Fruit fly (Drosophila melanogaster): ENCODE data around the gene bai.

Gene bai

DNA sequence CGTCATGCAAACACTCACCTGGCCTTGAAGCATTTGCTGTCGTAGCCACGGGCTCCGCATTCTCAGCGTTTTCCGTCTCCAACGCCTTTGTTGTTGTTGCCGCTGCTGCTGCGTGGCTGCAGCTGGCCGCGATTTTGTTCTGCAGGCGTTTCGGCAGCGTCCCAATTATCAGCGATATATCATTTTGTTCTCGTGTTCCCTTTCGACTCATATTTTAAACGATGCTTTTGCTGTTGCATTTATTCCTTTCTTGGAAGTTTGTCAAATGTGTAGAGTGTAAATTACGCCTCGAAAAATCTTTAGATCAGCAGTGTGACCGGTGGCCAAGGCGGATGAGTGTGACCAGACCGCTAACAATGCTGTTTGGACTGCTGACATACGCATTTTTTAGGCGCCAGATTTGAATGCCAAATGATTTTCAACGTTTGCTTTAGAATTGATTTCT lies 6.0 kb upstream of the bai start, which contains the start of gene Smg6 (continued):
- TF ChIP-seq zf30C (GFP tag; optimal IDR thresholded peaks at IDR 0.05) (no peak), gsb (GFP tag; IDR thresholded peaks at IDR 0.05) (no peak), Sox100B (GFP tag; optimal IDR thresholded peaks at IDR 0.05) (no peak), CG6689 (GFP tag; IDR thresholded peaks at IDR 0.05) (no peak), Ssrp (tag; optimal IDR thresholded peaks at IDR 0.05) (no peak), CG1647 (GFP tag; optimal IDR thresholded peaks at IDR 0.05) (no peak), NC2α (GFP tag; optimal IDR thresholded peaks at IDR 0.05) (no peak), peb (GFP tag; IDR thresholded peaks at IDR 0.05) (no peak), CG2199 (GFP tag; IDR thresholded peaks at IDR 0.05) (0 out of 3 replicates have a peak, but pooled peaks have one; percentile 34), CG9817 (tag; optimal IDR thresholded peaks at IDR 0.05) (no peak), Usf (GFP tag; optimal IDR thresholded peaks at IDR 0.05) (no peak), HLH3B (GFP tag; IDR thresholded peaks at IDR 0.05) (no peak), D (optimal IDR thresholded peaks at IDR 0.05) (no peak), D (GFP tag; optimal IDR thresholded peaks at IDR 0.05) (no peak), CG34422 (GFP tag; IDR thresholded peaks at IDR 0.05) (no peak; the same call in 2 of the 3 replicates), ems (GFP tag; optimal IDR thresholded peaks at IDR 0.05) (no peak), CG10321 (GFP tag; IDR thresholded peaks at IDR 0.05) (no peak), lbe (GFP tag; optimal IDR thresholded peaks at IDR 0.05) (no peak), gfzf (GFP tag; optimal IDR thresholded peaks at IDR 0.05) (peak; percentile 95), Myb (GFP tag; optimal IDR thresholded peaks at IDR 0.05) (peak; percentile 59), CG2129 (GFP tag; IDR thresholded peaks at IDR 0.05; ENCODE audit: partially characterized antibody) (no peak), sisA (GFP tag; IDR thresholded peaks at IDR 0.05) (no peak), z (GFP tag; IDR thresholded peaks at IDR 0.05) (no peak), vnd (GFP tag; IDR thresholded peaks at IDR 0.05; ENCODE audit: partially characterized antibody) (no peak), CG12769 (tag; optimal IDR thresholded peaks at IDR 0.05) (no peak), cad (GFP tag; optimal IDR thresholded peaks at IDR 0.05) (no peak), Fer2 (tag; optimal IDR thresholded peaks at IDR 0.05) (no peak), Med (GFP tag) (peak; percentile 70), caup (GFP tag; optimal IDR thresholded peaks at IDR 0.05; ENCODE audit: severe bottlenecking) (no peak), org-1 (GFP tag; optimal IDR thresholded peaks at IDR 0.05) (no peak), Dref (GFP tag; IDR thresholded peaks at IDR 0.05) (peak; percentile 27; the same call in 1 of the 2 replicates), CG14050 (GFP tag; IDR thresholded peaks at IDR 0.05) (no peak), gro (GFP tag; optimal IDR thresholded peaks at IDR 0.05) (no peak), fd96Cb (tag; optimal IDR thresholded peaks at IDR 0.05) (no peak), Elba2 (GFP tag; optimal IDR thresholded peaks at IDR 0.05) (peak; percentile 22), grau (tag; optimal IDR thresholded peaks at IDR 0.05) (no peak), CG9932 (GFP tag; IDR thresholded peaks at IDR 0.05) (no peak), CG11695 (GFP tag; IDR thresholded peaks at IDR 0.05) (no peak), CkIIα-i1 (GFP tag; IDR thresholded peaks at IDR 0.05) (no peak), CG10462 (GFP tag; optimal IDR thresholded peaks at IDR 0.05) (no peak), CG13287 (GFP tag; IDR thresholded peaks at IDR 0.05; ENCODE audit: partially characterized antibody) (peak; percentile 52), Bgb (GFP tag; IDR thresholded peaks at IDR 0.05; ENCODE audit: partially characterized antibody) (peak; percentile 20; the same call in 1 of the 2 replicates), CG11504 (tag; optimal IDR thresholded peaks at IDR 0.05) (no peak), row (GFP tag; IDR thresholded peaks at IDR 0.05) (no peak; the same call in 2 of the 3 replicates), CG7928 (GFP tag; optimal IDR thresholded peaks at IDR 0.05) (no peak), toy (GFP tag; IDR thresholded peaks at IDR 0.05) (no peak), CG8388 (GFP tag; optimal IDR thresholded peaks at IDR 0.05) (no peak), cwo (GFP tag; optimal IDR thresholded peaks at IDR 0.05) (no peak), CG32772 (GFP tag; IDR thresholded peaks at IDR 0.05) (no peak), Dek (tag; optimal IDR thresholded peaks at IDR 0.05) (no peak), wor (GFP tag; IDR thresholded peaks at IDR 0.05) (no peak), Stat92E (GFP tag; optimal IDR thresholded peaks at IDR 0.05) (peak in 1 of 3 experiments; percentile 59)

Measured in whole organism, embryonic.